Worm (Caenorhabditis elegans) whole organism, midembryonic: Measurements from ENCODE around the gene R186.3.

ENCODE experiments used
- T22C8.4 ChIP-seq: fragments of 200-800 bp; sonication (Bioruptor generic); IDR thresholded peaks from 2 replicates; pipeline ENCODE4 v1.3.6; 2022; ENCODE audit warnings: missing genetic modification characterization, missing compliant biosample characterization
- klf-2 ChIP-seq: fragments of 200-800 bp; sonication (Bioruptor generic); conservative IDR thresholded peaks from 2 replicates; pipeline ENCODE4 v1.3.6; 2022; ENCODE audit warnings: missing genetic modification reagents, missing genetic modification characterization, missing compliant biosample characterization

DNA sequence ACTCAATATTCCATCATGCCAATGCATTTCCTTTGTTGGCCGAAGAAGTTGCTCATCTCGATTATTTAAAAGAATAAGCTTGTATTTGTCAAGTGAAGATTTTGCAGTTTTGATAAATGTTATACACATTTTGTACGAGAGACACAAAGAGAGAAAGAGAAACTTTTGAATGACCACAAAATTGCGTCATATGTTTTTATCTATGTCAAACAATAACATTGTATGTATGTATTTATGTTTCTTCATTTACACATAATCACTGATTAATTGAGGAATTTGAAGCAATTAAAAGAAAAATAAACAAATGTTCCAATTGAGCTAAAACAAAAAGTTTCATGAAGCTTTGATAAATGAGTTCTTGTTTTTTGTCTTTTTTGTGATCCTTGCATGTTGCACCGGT lies 3.8 kb downstream of the R186.3 start, which contains the start of gene hrg-9:
- TF ChIP-seq T22C8.4 (GFP tag; lab: Robert Waterston, UW) (no peak), klf-2 (no peak)
